Worm (Caenorhabditis elegans): ENCODE data around the gene srg-5.

srg-5 gene

ce11 chrIII:6254737-6255136 is 9.6 kb downstream of the srg-5 start, which contains the start of gene srg-8:
TSS of gene srg-8 (minus strand) at chrIII:6254837.
- TF ChIP-seq sptf-1 (tag; optimal IDR thresholded peaks at IDR 0.05) (no peak), lin-32 (GFP tag; optimal IDR thresholded peaks at IDR 0.05) (no peak), bed-3 (GFP tag; optimal IDR thresholded peaks at IDR 0.05) (no peak), hlh-1 (tag; optimal IDR thresholded peaks at IDR 0.05) (no peak), lin-13 (tag; optimal IDR thresholded peaks at IDR 0.05) (no peak), unc-120 (tag; optimal IDR thresholded peaks at IDR 0.05; ENCODE audit: poor library complexity, severe bottlenecking) (no peak), M03D4.4 (tag; optimal IDR thresholded peaks at IDR 0.05) (no peak), nhr-28 (tag; optimal IDR thresholded peaks at IDR 0.05) (no peak), ham-2 (GFP tag; optimal IDR thresholded peaks at IDR 0.05) (no peak), mep-1 (tag; optimal IDR thresholded peaks at IDR 0.05) (no peak)

- no peak for TF ChIP-seq ceh-83 (GFP tag; optimal IDR thresholded peaks at IDR 0.05)
- TF ChIP-seq mab-5 (tag; optimal IDR thresholded peaks at IDR 0.05): no peak
- no peak for TF ChIP-seq M03D4.4 (tag; optimal IDR thresholded peaks at IDR 0.05)
- TF ChIP-seq tbx-8 (GFP tag; optimal IDR thresholded peaks at IDR 0.05): no peak
- TF ChIP-seq nhr-12 (tag; optimal IDR thresholded peaks at IDR 0.05): no peak
- TF ChIP-seq blmp-1 (tag; optimal IDR thresholded peaks at IDR 0.05): no peak
- TF ChIP-seq nhr-2 (tag; optimal IDR thresholded peaks at IDR 0.05): no peak
- TF ChIP-seq nhr-237 (tag; optimal IDR thresholded peaks at IDR 0.05): no peak
- no peak for TF ChIP-seq sem-2 (GFP tag; optimal IDR thresholded peaks at IDR 0.05)
- no peak for TF ChIP-seq zip-8 (tag; optimal IDR thresholded peaks at IDR 0.05)
- TF ChIP-seq unc-62 (GFP tag; optimal IDR thresholded peaks at IDR 0.05): no peak
- TF ChIP-seq nhr-28 (tag; optimal IDR thresholded peaks at IDR 0.05): no peak
- TF ChIP-seq lin-32 (GFP tag; optimal IDR thresholded peaks at IDR 0.05): no peak
- TF ChIP-seq flh-1 (GFP tag; optimal IDR thresholded peaks at IDR 0.05): no peak
- no peak for TF ChIP-seq mep-1 (tag; optimal IDR thresholded peaks at IDR 0.05)
- no peak for TF ChIP-seq unc-120 (tag; optimal IDR thresholded peaks at IDR 0.05; ENCODE audit: poor library complexity, severe bottlenecking)
- no peak for TF ChIP-seq sptf-1 (tag; optimal IDR thresholded peaks at IDR 0.05)
These were observed 12.8 kb downstream of the srg-5 start, which contains the start of gene amdh-1 for ce11 chrIII:6251511-6251910. TSS of gene amdh-1 (plus strand) at chrIII:6251811.

ce11 chrIII:6248064-6248687 is 16.2 kb downstream of the srg-5 start, which contains the start of the genes gen-1 and stt-3:
TSS of gene gen-1 (minus strand) at chrIII:6248158.
TSS of gene stt-3 (plus strand) at chrIII:6248637.
- TF ChIP-seq mep-1 (tag; optimal IDR thresholded peaks at IDR 0.05): peak; percentile 54
- no peak for TF ChIP-seq lsy-2 (tag; optimal IDR thresholded peaks at IDR 0.05)

ce11 chrIII:6245728-6246127 is 18.6 kb downstream of the srg-5 start, which contains the start of gene bcas-2:
TSS of gene bcas-2 (minus strand) at chrIII:6245828.
- TF ChIP-seq lin-13 (tag; optimal IDR thresholded peaks at IDR 0.05): no peak
- TF ChIP-seq lin-32 (GFP tag; optimal IDR thresholded peaks at IDR 0.05): no peak
- no peak for TF ChIP-seq zip-8 (tag; optimal IDR thresholded peaks at IDR 0.05)
- no peak for TF ChIP-seq mls-2 (tag; optimal IDR thresholded peaks at IDR 0.05)

ce11 chrIII:6240528-6240927 is 23.8 kb downstream of the srg-5 start, which contains the start of gene T12A2.3:
TSS of gene T12A2.3 (plus strand) at chrIII:6240828.
- no peak for TF ChIP-seq hlh-1 (tag; optimal IDR thresholded peaks at IDR 0.05)
- TF ChIP-seq ceh-39 (tag; optimal IDR thresholded peaks at IDR 0.05): no peak
- no peak for TF ChIP-seq tbx-8 (GFP tag; optimal IDR thresholded peaks at IDR 0.05)
- TF ChIP-seq mls-2 (tag; optimal IDR thresholded peaks at IDR 0.05): no peak

ce11 chrIII:6236649-6237048 is 27.7 kb downstream of the srg-5 start, which contains the start of gene T12A2.21:
TSS of gene T12A2.21 (minus strand) at chrIII:6236749.
- TF ChIP-seq mab-5 (tag; optimal IDR thresholded peaks at IDR 0.05): no peak
- no peak for TF ChIP-seq pha-4 (tag; optimal IDR thresholded peaks at IDR 0.05)

ce11 chrIII:6231880-6232279 is 32.5 kb downstream of the srg-5 start:
- TF ChIP-seq elt-3 (tag; optimal IDR thresholded peaks at IDR 0.05): peak; percentile 60
- no peak for TF ChIP-seq nhr-237 (tag; optimal IDR thresholded peaks at IDR 0.05)

Measured in whole organism, mixed stage, embryonic.